Worm (Caenorhabditis elegans): Measurements from ENCODE around the gene srg-27.

DNA sequence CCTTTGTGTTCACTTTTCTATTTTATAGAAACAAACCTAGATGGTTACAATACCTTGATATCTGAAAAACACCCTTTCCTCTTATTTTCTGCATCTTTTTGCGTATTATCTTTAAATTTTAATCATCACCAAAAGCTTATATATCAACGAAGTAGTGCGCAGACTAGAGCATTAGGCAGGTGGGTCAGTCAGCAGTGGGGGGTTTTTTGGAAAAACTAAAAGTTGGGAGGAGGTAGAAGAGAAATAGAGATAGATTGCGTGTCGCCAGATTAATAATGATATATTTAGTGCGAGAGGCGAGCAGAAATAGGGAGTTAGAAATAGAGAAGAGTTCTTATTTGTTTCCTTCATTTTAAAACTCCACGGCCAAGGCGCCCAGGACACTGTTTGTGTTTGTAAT, 38.4 kb upstream of the srg-27 start:
- TF ChIP-seq him-1 (tag; optimal IDR thresholded peaks at IDR 0.05) (no peak), W03F9.2 (tag; optimal IDR thresholded peaks at IDR 0.05) (no peak)
